Fruit fly (Drosophila melanogaster) whole organism, embryonic: ENCODE data around the gene Osi20.

Experiments
- Abd-B ChIP-seq: fragments of 200-800 bp; sonication (Bioruptor generic); optimal IDR thresholded peaks from 2 replicates; lab custom pipeline; 2018; ENCODE audit warnings: missing biosample characterization, mild to moderate bottlenecking, missing genetic modification characterization, moderate library complexity
- CG10209 ChIP-seq: fragments of 200-800 bp; sonication (Bioruptor generic); optimal IDR thresholded peaks from 3 replicates; lab custom pipeline; 2017; ENCODE audit warnings: missing biosample characterization, mild to moderate bottlenecking, missing genetic modification characterization, missing genetic modification reagents
- CG10654 ChIP-seq: fragments of 200-800 bp; sonication (Bioruptor generic); optimal IDR thresholded peaks from 2 replicates; lab custom pipeline; 2016; ENCODE audit warnings: missing biosample characterization, missing genetic modification characterization
- CG12155 ChIP-seq: fragments of 200-800 bp; sonication (Bioruptor generic); optimal IDR thresholded peaks from 3 replicates; lab custom pipeline; 2016; ENCODE audit warnings: missing biosample characterization, missing genetic modification characterization
- CG13624 ChIP-seq: fragments of 200-800 bp; sonication (Bioruptor generic); optimal IDR thresholded peaks from 2 replicates; lab custom pipeline; 2016; ENCODE audit warnings: missing biosample characterization, missing genetic modification characterization
- CG13775 ChIP-seq: fragments of 200-800 bp; sonication (Bioruptor generic); optimal IDR thresholded peaks from 3 replicates; lab custom pipeline; 2017; ENCODE audit warnings: missing biosample characterization, mild to moderate bottlenecking, missing genetic modification characterization
- CG18262 ChIP-seq: fragments of 200-800 bp; optimal IDR thresholded peaks from 3 replicates; lab custom pipeline; 2019; ENCODE audit warnings: missing biosample characterization, mild to moderate bottlenecking, missing genetic modification characterization, moderate library complexity
- CG2116 ChIP-seq: fragments of 200-800 bp; sonication (Bioruptor generic); optimal IDR thresholded peaks from 3 replicates; lab custom pipeline; 2018; ENCODE audit warnings: missing biosample characterization, mild to moderate bottlenecking, missing genetic modification characterization
- CG30431 ChIP-seq: fragments of 200-800 bp; sonication (Bioruptor generic); optimal IDR thresholded peaks from 2 replicates; lab custom pipeline; 2017; ENCODE audit warnings: missing biosample characterization, missing genetic modification characterization
- CG32772 ChIP-seq: fragments of 200-800 bp; sonication (Bioruptor generic); IDR thresholded peaks from 2 replicates; pipeline ENCODE4 v1.3.6; 2022; ENCODE audit warnings: missing biosample characterization, missing genetic modification characterization
- CG3281 ChIP-seq: fragments of 200-800 bp; sonication (Bioruptor generic); optimal IDR thresholded peaks from 3 replicates; lab custom pipeline; 2017; ENCODE audit warnings: missing biosample characterization, mild to moderate bottlenecking, missing genetic modification characterization
- CG3838 ChIP-seq: fragments of 200-800 bp; sonication (Bioruptor generic); optimal IDR thresholded peaks from 3 replicates; lab custom pipeline; 2016; ENCODE audit warnings: missing biosample characterization, missing genetic modification characterization
- CG7357 ChIP-seq: fragments of 200-800 bp; sonication (Bioruptor generic); IDR thresholded peaks from 3 replicates; pipeline ENCODE4 v1.3.6; 2022; ENCODE audit warnings: missing biosample characterization, missing genetic modification characterization
- CG8478 ChIP-seq: fragments of >200 bp; optimal IDR thresholded peaks from 2 replicates; lab custom pipeline; 2018
- CHES-1-like ChIP-seq: fragments of 200-800 bp; sonication (Bioruptor generic); optimal IDR thresholded peaks from 2 replicates; lab custom pipeline; 2016; ENCODE audit warnings: missing biosample characterization, missing genetic modification characterization
- CoRest ChIP-seq: fragments of 200-800 bp; sonication (Bioruptor generic); optimal IDR thresholded peaks from 3 replicates; lab custom pipeline; 2018; ENCODE audit warnings: missing biosample characterization, mild to moderate bottlenecking, missing genetic modification characterization, moderate library complexity
- D19A ChIP-seq: fragments of 200-800 bp; optimal IDR thresholded peaks from 3 replicates; lab custom pipeline; 2019; ENCODE audit warnings: missing biosample characterization, mild to moderate bottlenecking, missing genetic modification characterization, moderate library complexity
- Doc3 ChIP-seq: fragments of 200-800 bp; sonication (Bioruptor generic); IDR thresholded peaks from 3 replicates; pipeline ENCODE4 v1.3.6; 2022; ENCODE audit warnings: missing biosample characterization, missing genetic modification characterization; ENCODE audit not compliant: partially characterized antibody
- Dp ChIP-seq: fragments of 200-800 bp; sonication (Bioruptor generic); optimal IDR thresholded peaks from 2 replicates; lab custom pipeline; 2018; ENCODE audit warnings: missing biosample characterization, mild to moderate bottlenecking, missing genetic modification characterization, moderate library complexity
- Ets97D ChIP-seq: fragments of 200-800 bp; sonication (Bioruptor generic); optimal IDR thresholded peaks from 3 replicates; lab custom pipeline; 2016; ENCODE audit warnings: missing biosample characterization, missing genetic modification characterization
- GATAe ChIP-seq: fragments of 200-800 bp; sonication (Bioruptor generic); conservative IDR thresholded peaks from 2 replicates; pipeline ENCODE4 v1.3.6; 2022; ENCODE audit warnings: missing biosample characterization, missing genetic modification characterization
- Gug ChIP-seq: fragments of 200-800 bp; sonication (Bioruptor generic); IDR thresholded peaks from 4 replicates; pipeline ENCODE4 v1.3.6; 2022; ENCODE audit warnings: missing biosample characterization, missing genetic modification characterization
- H15 ChIP-seq: fragments of 200-800 bp; sonication (Bioruptor generic); IDR thresholded peaks from 3 replicates; pipeline ENCODE4 v1.3.6; 2022; ENCODE audit warnings: missing biosample characterization, missing genetic modification characterization
- H2.0 ChIP-seq: fragments of 200-800 bp; sonication (Bioruptor generic); IDR thresholded peaks from 2 replicates; pipeline ENCODE4 v1.3.6; 2022; ENCODE audit warnings: missing biosample characterization, missing genetic modification characterization
- HLHmδ ChIP-seq: fragments of 200-800 bp; sonication (Bioruptor generic); optimal IDR thresholded peaks from 2 replicates; lab custom pipeline; 2018; ENCODE audit warnings: missing biosample characterization, mild to moderate bottlenecking, missing genetic modification characterization, moderate library complexity
- Mrtf ChIP-seq: fragments of 200-800 bp; sonication (Bioruptor generic); IDR thresholded peaks from 3 replicates; pipeline ENCODE4 v1.3.6; 2022; ENCODE audit warnings: missing biosample characterization, missing genetic modification characterization
- NFAT ChIP-seq: fragments of 200-800 bp; sonication (Bioruptor generic); IDR thresholded peaks from 2 replicates; pipeline ENCODE4 v1.3.6; 2022; ENCODE audit warnings: missing biosample characterization, missing genetic modification characterization
- Oli ChIP-seq: fragments of 200-800 bp; sonication (Bioruptor generic); optimal IDR thresholded peaks from 2 replicates; lab custom pipeline; 2018; ENCODE audit warnings: missing biosample characterization, mild to moderate bottlenecking, missing genetic modification characterization, moderate library complexity
- Opbp ChIP-seq: fragments of 200-800 bp; sonication (Bioruptor generic); IDR thresholded peaks from 3 replicates; pipeline ENCODE4 v1.3.6; 2022; ENCODE audit warnings: missing biosample characterization, missing genetic modification characterization; ENCODE audit not compliant: partially characterized antibody
- PHDP ChIP-seq: fragments of 200-800 bp; sonication (Bioruptor generic); optimal IDR thresholded peaks from 3 replicates; lab custom pipeline; 2018; ENCODE audit warnings: missing biosample characterization, mild to moderate bottlenecking, missing genetic modification characterization, moderate library complexity
- Trl ChIP-seq, 3 experiments: fragments of >200 bp in 2 of 3; fragments of 200-800 bp in 1 of 3; sonication (Bioruptor generic) in 1 of 3; optimal IDR thresholded peaks; 2 replicates in 1 of 3; 3 replicates in 2 of 3; lab custom pipeline; 2016 to 2017; ENCODE audit warnings: missing biosample characterization in 1 of 3, missing genetic modification characterization in 1 of 3
- ash1 ChIP-seq: fragments of 200-800 bp; sonication (Bioruptor generic); optimal IDR thresholded peaks from 2 replicates; lab custom pipeline; 2018; ENCODE audit warnings: missing biosample characterization, mild to moderate bottlenecking, missing genetic modification characterization
- bbx ChIP-seq: fragments of 200-800 bp; sonication (Bioruptor generic); IDR thresholded peaks from 2 replicates; pipeline ENCODE4 v1.3.6; 2022; ENCODE audit warnings: missing biosample characterization, missing genetic modification characterization; ENCODE audit not compliant: partially characterized antibody
- her ChIP-seq: fragments of 200-800 bp; sonication (Bioruptor generic); optimal IDR thresholded peaks from 2 replicates; lab custom pipeline; 2016; ENCODE audit warnings: missing biosample characterization, missing genetic modification characterization
- hth ChIP-seq: fragments of >200 bp; optimal IDR thresholded peaks from 2 replicates; lab custom pipeline; 2017; ENCODE audit warnings: inconsistent platforms
- kay ChIP-seq: fragments of 200-800 bp; sonication (Bioruptor generic); optimal IDR thresholded peaks from 2 replicates; lab custom pipeline; 2016; ENCODE audit warnings: missing biosample characterization, missing genetic modification characterization
- lilli ChIP-seq: fragments of 200-800 bp; sonication (Bioruptor generic); optimal IDR thresholded peaks from 3 replicates; lab custom pipeline; 2016; ENCODE audit warnings: missing biosample characterization, missing genetic modification characterization
- mirr ChIP-seq: fragments of 200-800 bp; sonication (Bioruptor generic); optimal IDR thresholded peaks from 3 replicates; lab custom pipeline; 2018; ENCODE audit warnings: missing biosample characterization, mild to moderate bottlenecking, missing genetic modification characterization
- mld ChIP-seq: fragments of 200-800 bp; sonication (Bioruptor generic); IDR thresholded peaks from 3 replicates; pipeline ENCODE4 v1.3.6; 2022; ENCODE audit warnings: missing biosample characterization, missing genetic modification characterization; ENCODE audit not compliant: partially characterized antibody
- nerfin-1 ChIP-seq: fragments of 200-800 bp; sonication (Bioruptor generic); optimal IDR thresholded peaks from 3 replicates; lab custom pipeline; 2019; ENCODE audit warnings: missing biosample characterization, mild to moderate bottlenecking, missing genetic modification characterization, moderate library complexity
- otp ChIP-seq: fragments of 200-800 bp; sonication (Bioruptor generic); IDR thresholded peaks from 3 replicates; pipeline ENCODE4, ENCODE4 v1.3.6; 2022; ENCODE audit warnings: missing biosample characterization, missing genetic modification characterization
- pb ChIP-seq: fragments of 200-800 bp; sonication (Bioruptor generic); optimal IDR thresholded peaks from 3 replicates; lab custom pipeline; 2016; ENCODE audit warnings: missing biosample characterization, missing genetic modification characterization
- pho ChIP-seq: fragments of 200-800 bp; sonication (Bioruptor generic); optimal IDR thresholded peaks from 2 replicates; lab custom pipeline; 2016; ENCODE audit warnings: missing biosample characterization, missing genetic modification characterization
- phol ChIP-seq: fragments of 200-800 bp; sonication (Bioruptor generic); optimal IDR thresholded peaks from 3 replicates; lab custom pipeline; 2018; ENCODE audit warnings: missing biosample characterization, mild to moderate bottlenecking, missing genetic modification characterization, moderate library complexity
- pros ChIP-seq: fragments of 200-800 bp; sonication (Bioruptor generic); optimal IDR thresholded peaks from 3 replicates; lab custom pipeline; 2019; ENCODE audit warnings: missing biosample characterization, mild to moderate bottlenecking, missing genetic modification characterization, moderate library complexity
- sens-2 ChIP-seq: fragments of 200-800 bp; sonication (Bioruptor generic); IDR thresholded peaks from 2 replicates; pipeline ENCODE4 v1.3.6; 2022; ENCODE audit warnings: missing biosample characterization, missing genetic modification characterization
- sisA ChIP-seq: fragments of 200-800 bp; sonication (Bioruptor generic); IDR thresholded peaks from 2 replicates; pipeline ENCODE4 v1.3.6; 2022; ENCODE audit warnings: missing biosample characterization, missing genetic modification characterization
- sr ChIP-seq: fragments of 200-800 bp; sonication (Bioruptor generic); IDR thresholded peaks from 3 replicates; pipeline ENCODE4 v1.3.6; 2022; ENCODE audit warnings: missing biosample characterization, missing genetic modification characterization
- sug ChIP-seq: fragments of 200-800 bp; optimal IDR thresholded peaks from 2 replicates; lab custom pipeline; 2019; ENCODE audit warnings: missing biosample characterization, mild to moderate bottlenecking, missing genetic modification characterization, moderate library complexity
- tna ChIP-seq: fragments of 200-800 bp; sonication (Bioruptor generic); IDR thresholded peaks from 2 replicates; pipeline ENCODE4 v1.3.6; 2022; ENCODE audit warnings: missing biosample characterization, missing genetic modification characterization; ENCODE audit not compliant: partially characterized antibody
- wek ChIP-seq: fragments of 200-800 bp; sonication (Bioruptor generic); optimal IDR thresholded peaks from 3 replicates; lab custom pipeline; 2018; ENCODE audit warnings: missing biosample characterization, mild to moderate bottlenecking, missing genetic modification characterization, moderate library complexity
- zen ChIP-seq: fragments of 200-800 bp; sonication (Bioruptor generic); optimal IDR thresholded peaks from 3 replicates; lab custom pipeline; 2018; ENCODE audit warnings: missing biosample characterization, mild to moderate bottlenecking, missing genetic modification characterization, moderate library complexity

Gene Osi20

dm6 chr3R:6383466-6383769, 43.5 kb downstream of the Osi20 start (continued):
- TF ChIP-seq HLHmδ (GFP tag; lab: Kevin White, UChicago), result no peak
- TF ChIP-seq Ets97D (GFP tag; lab: Kevin White, UChicago), result no peak
- TF ChIP-seq H15 (GFP tag; lab: Robert Waterston, UW), result no peak
- TF ChIP-seq her (GFP tag; lab: Kevin White, UChicago), result no peak
- no peak for TF ChIP-seq PHDP (tag; lab: Kevin White, UChicago)
- no peak for TF ChIP-seq Dp (GFP tag; lab: Kevin White, UChicago)
- TF ChIP-seq mld (GFP tag; lab: Robert Waterston, UW), result no peak
- no peak for TF ChIP-seq Oli (tag; lab: Kevin White, UChicago)
- TF ChIP-seq bbx (GFP tag; lab: Robert Waterston, UW), result 0 out of 2 replicates have a peak, but pooled peaks have one; percentile 32
- no peak for TF ChIP-seq CG13624 (GFP tag; lab: Kevin White, UChicago)
- no peak for TF ChIP-seq Trl (optimal IDR thresholded peaks at IDR 0.05; lab: Kevin White, UChicago)
- TF ChIP-seq Trl (GFP tag; optimal IDR thresholded peaks at IDR 0.05; lab: Kevin White, UChicago), result no peak
- no peak for TF ChIP-seq phol (tag; lab: Kevin White, UChicago)
- TF ChIP-seq Opbp (GFP tag; lab: Robert Waterston, UW), result 0 out of 3 replicates have a peak, but pooled peaks have one; percentile 41
- no peak for TF ChIP-seq Gug (GFP tag; lab: Robert Waterston, UW)
- no peak for TF ChIP-seq Doc3 (GFP tag; lab: Robert Waterston, UW)
- peak; percentile 47; the same call in 1 of the 3 replicates for TF ChIP-seq sr (GFP tag; lab: Robert Waterston, UW)
- TF ChIP-seq sug, result peak; percentile 13
- no peak for TF ChIP-seq GATAe (GFP tag; lab: Robert Waterston, UW)
- no peak for TF ChIP-seq CG7357
- no peak for TF ChIP-seq ash1 (GFP tag; lab: Kevin White, UChicago)
- no peak for TF ChIP-seq CG12155 (GFP tag; lab: Kevin White, UChicago)
- TF ChIP-seq sens-2 (GFP tag; lab: Robert Waterston, UW), result no peak
- TF ChIP-seq sisA (GFP tag; lab: Robert Waterston, UW), result no peak
- TF ChIP-seq Mrtf, result no peak
- TF ChIP-seq CG2116 (GFP tag; lab: Kevin White, UChicago), result no peak
- TF ChIP-seq D19A, result no peak
- no peak for TF ChIP-seq CG32772
- TF ChIP-seq CG18262 (tag; lab: Kevin White, UChicago), result no peak
- TF ChIP-seq CG13775 (GFP tag; lab: Kevin White, UChicago), result no peak
- TF ChIP-seq pros (GFP tag; lab: Kevin White, UChicago), result no peak
- no peak for TF ChIP-seq CG3838 (GFP tag; lab: Kevin White, UChicago)
- TF ChIP-seq kay (GFP tag; lab: Kevin White, UChicago), result no peak
- no peak for TF ChIP-seq CHES-1-like
- no peak for TF ChIP-seq wek (GFP tag; lab: Kevin White, UChicago)
- no peak for TF ChIP-seq tna (GFP tag; lab: Robert Waterston, UW)
- TF ChIP-seq lilli (GFP tag; lab: Kevin White, UChicago), result no peak
- no peak for TF ChIP-seq zen (tag; lab: Kevin White, UChicago)
- no peak for TF ChIP-seq CG3281 (GFP tag; lab: Kevin White, UChicago)
- no peak for TF ChIP-seq Abd-B
- peak; percentile 48 for TF ChIP-seq CG8478
- no peak for TF ChIP-seq pho (GFP tag; lab: Kevin White, UChicago)
- TF ChIP-seq pb, result no peak
- TF ChIP-seq CG30431, result no peak
- no peak for TF ChIP-seq H2.0
- TF ChIP-seq CoRest (tag; lab: Kevin White, UChicago), result no peak
- TF ChIP-seq CG10209, result no peak
- TF ChIP-seq nerfin-1, result peak; percentile 20
- TF ChIP-seq NFAT (GFP tag; lab: Robert Waterston, UW), result no peak
- peak; percentile 41 for TF ChIP-seq mirr (GFP tag; lab: Kevin White, UChicago)
- no peak for TF ChIP-seq otp (GFP tag; lab: Robert Waterston, UW)
- TF ChIP-seq CG10654 (GFP tag; lab: Kevin White, UChicago), result no peak
- no peak for TF ChIP-seq hth (lab: Kevin White, UChicago)
